Fruit fly (Drosophila melanogaster): Measurements from ENCODE around the gene CG17982.

The CG17982 gene

dm6 chrX:8143537-8143936 is at the start of gene CG17982:
Gene CG17982 (minus strand): TSS chrX:8143835.
- TF ChIP-seq CG12605 (GFP tag; IDR thresholded peaks at IDR 0.05) (peak; percentile 66), Ets98B (GFP tag; IDR thresholded peaks at IDR 0.05) (peak; percentile 87), CG10348 (GFP tag; IDR thresholded peaks at IDR 0.05) (peak; percentile 18; the same call in 1 of the 2 replicates), fd96Ca (GFP tag; IDR thresholded peaks at IDR 0.05) (peak; percentile 87), Snoo (tag; optimal IDR thresholded peaks at IDR 0.05) (peak; percentile 87), CG14655 (GFP tag; optimal IDR thresholded peaks at IDR 0.05) (no peak), D1 (tag; optimal IDR thresholded peaks at IDR 0.05) (no peak), EcR (GFP tag; optimal IDR thresholded peaks at IDR 0.05) (no peak), CG8159 (tag; optimal IDR thresholded peaks at IDR 0.05) (peak; percentile 88), CG17806 (tag; optimal IDR thresholded peaks at IDR 0.05) (peak; percentile 89), CG8301 (tag; optimal IDR thresholded peaks at IDR 0.05) (peak; percentile 83), CG13204 (GFP tag; optimal IDR thresholded peaks at IDR 0.05) (no peak), CG9948 (tag; optimal IDR thresholded peaks at IDR 0.05) (peak; percentile 81), CG32121 (GFP tag; IDR thresholded peaks at IDR 0.05) (peak; percentile 85), rn (GFP tag; IDR thresholded peaks at IDR 0.05) (peak; percentile 60), Pif1B (GFP tag; optimal IDR thresholded peaks at IDR 0.05) (peak; percentile 93), CG15710 (tag; optimal IDR thresholded peaks at IDR 0.05) (peak; percentile 87), gl (tag; optimal IDR thresholded peaks at IDR 0.05) (peak; percentile 75), CG34367 (tag; optimal IDR thresholded peaks at IDR 0.05) (peak; percentile 86), Pif1A (GFP tag; optimal IDR thresholded peaks at IDR 0.05) (peak; percentile 94), CG4496 (GFP tag; IDR thresholded peaks at IDR 0.05) (peak; percentile 93)

dm6 chrX:8193017-8193556 is 49.5 kb upstream of the CG17982 start:
- TF ChIP-seq CG32121 (GFP tag; IDR thresholded peaks at IDR 0.05) (peak; percentile 59), Snoo (tag; optimal IDR thresholded peaks at IDR 0.05) (peak; percentile 6), EcR (GFP tag; optimal IDR thresholded peaks at IDR 0.05) (peak; percentile 68), fd96Ca (GFP tag; IDR thresholded peaks at IDR 0.05) (0 out of 3 replicates have a peak, but pooled peaks have one; percentile 43), CG8159 (tag; optimal IDR thresholded peaks at IDR 0.05) (peak; percentile 1), CG4496 (GFP tag; IDR thresholded peaks at IDR 0.05) (0 out of 3 replicates have a peak, but pooled peaks have one; percentile 60), Ets98B (GFP tag; IDR thresholded peaks at IDR 0.05) (peak; percentile 62; the same call in 1 of the 2 replicates), rn (GFP tag; IDR thresholded peaks at IDR 0.05) (no peak), D1 (tag; optimal IDR thresholded peaks at IDR 0.05) (no peak), gl (tag; optimal IDR thresholded peaks at IDR 0.05) (no peak), CG13204 (GFP tag; optimal IDR thresholded peaks at IDR 0.05) (peak; percentile 95), CG12605 (GFP tag; IDR thresholded peaks at IDR 0.05) (peak; percentile 44; the same call in 1 of the 2 replicates), Pif1B (GFP tag; optimal IDR thresholded peaks at IDR 0.05) (no peak)

dm6 chrX:8192191-8192590 is 48.6 kb upstream of the CG17982 start:
- TF ChIP-seq CG34367 (tag; optimal IDR thresholded peaks at IDR 0.05), result no peak
- no peak for TF ChIP-seq CG12605 (GFP tag; IDR thresholded peaks at IDR 0.05)
- TF ChIP-seq rn (GFP tag; IDR thresholded peaks at IDR 0.05), result no peak
- no peak for TF ChIP-seq EcR (GFP tag; optimal IDR thresholded peaks at IDR 0.05)
- TF ChIP-seq CG10348 (GFP tag; IDR thresholded peaks at IDR 0.05), result no peak

- TF ChIP-seq CG17806 (tag; optimal IDR thresholded peaks at IDR 0.05) (no peak), EcR (GFP tag; optimal IDR thresholded peaks at IDR 0.05) (no peak)
Measured at dm6 chrX:8179858-8180257, 36.2 kb upstream of the CG17982 start.

dm6 chrX:8178989-8179388 is 35.4 kb upstream of the CG17982 start:
- TF ChIP-seq CG15710 (tag; optimal IDR thresholded peaks at IDR 0.05) (no peak), Pif1B (GFP tag; optimal IDR thresholded peaks at IDR 0.05) (no peak), gl (tag; optimal IDR thresholded peaks at IDR 0.05) (no peak), Ets98B (GFP tag; IDR thresholded peaks at IDR 0.05) (no peak), rn (GFP tag; IDR thresholded peaks at IDR 0.05) (no peak), Snoo (tag; optimal IDR thresholded peaks at IDR 0.05) (no peak)

dm6 chrX:8178165-8178955 is 34.7 kb upstream of the CG17982 start, which contains the start of gene sdt:
Gene sdt (plus strand): TSS chrX:8178549.
- TF ChIP-seq CG8159 (tag; optimal IDR thresholded peaks at IDR 0.05) (peak; percentile 20), CG13204 (GFP tag; optimal IDR thresholded peaks at IDR 0.05) (peak; percentile 69), CG9948 (tag; optimal IDR thresholded peaks at IDR 0.05) (no peak), rn (GFP tag; IDR thresholded peaks at IDR 0.05) (no peak)

- TF ChIP-seq fd96Ca (GFP tag; IDR thresholded peaks at IDR 0.05), result peak; percentile 11; the same call in 1 of the 3 replicates
- TF ChIP-seq CG32121 (GFP tag; IDR thresholded peaks at IDR 0.05), result no peak
- peak; percentile 85 for TF ChIP-seq CG13204 (GFP tag; optimal IDR thresholded peaks at IDR 0.05)
- peak; percentile 15; the same call in 1 of the 2 replicates for TF ChIP-seq CG12605 (GFP tag; IDR thresholded peaks at IDR 0.05)
- TF ChIP-seq CG9948 (tag; optimal IDR thresholded peaks at IDR 0.05), result no peak
Measured at dm6 chrX:8177742-8178141, 34.1 kb upstream of the CG17982 start.

Data from whole organism, pupa.